Worm (Caenorhabditis elegans) whole organism, L2 larva: ENCODE data around the gene dhs-22.
"Not testable (repeated sequence)": the region's sequence is repeated elsewhere in the genome, so short reads cannot be mapped to it uniquely, and the experiment has no call there.

Experiments used
- C34F6.9 ChIP-seq: fragments of 150-350 bp; optimal IDR thresholded peaks from 2 replicates; lab custom pipeline; 2014; ENCODE audit warnings: missing biosample characterization, missing genetic modification characterization
- Y55F3AM.14 ChIP-seq: fragments of 200-800 bp; sonication (Bioruptor generic); optimal IDR thresholded peaks from 2 replicates; lab custom pipeline; 2018; ENCODE audit warnings: mild to moderate bottlenecking, missing genetic modification characterization, missing compliant biosample characterization
- ZK546.5 ChIP-seq: sonication (generic microtip); optimal IDR thresholded peaks from 2 replicates; lab custom pipeline; 2017; ENCODE audit warnings: missing biosample characterization, missing genetic modification characterization
- ama-1 ChIP-seq: fragments of 150-350 bp; optimal IDR thresholded peaks from 2 replicates; lab custom pipeline; 2018; ENCODE audit warnings: inconsistent platforms
- blmp-1 ChIP-seq: sonication (generic microtip); optimal IDR thresholded peaks from 2 replicates; lab custom pipeline; 2017; ENCODE audit warnings: missing genetic modification characterization, mild to moderate bottlenecking, missing compliant biosample characterization, antibody characterized with exemption, moderate library complexity; ENCODE audit not compliant: insufficient read depth
- crh-2 ChIP-seq: sonication (generic microtip); optimal IDR thresholded peaks from 2 replicates; lab custom pipeline; 2017; ENCODE audit warnings: missing biosample characterization, missing genetic modification characterization
- dmd-4 ChIP-seq: sonication (generic microtip); optimal IDR thresholded peaks from 2 replicates; lab custom pipeline; 2017; ENCODE audit warnings: missing biosample characterization, missing genetic modification characterization
- egl-27 ChIP-seq: sonication (generic microtip); optimal IDR thresholded peaks from 3 replicates; lab custom pipeline; 2017; ENCODE audit warnings: missing biosample characterization, missing genetic modification reagents, missing genetic modification characterization
- elt-1 ChIP-seq: fragments of 150-350 bp; optimal IDR thresholded peaks from 2 replicates; lab custom pipeline; 2014; ENCODE audit warnings: missing biosample characterization, missing genetic modification characterization
- elt-3 ChIP-seq: sonication (generic microtip); optimal IDR thresholded peaks from 2 replicates; lab custom pipeline; 2017; ENCODE audit warnings: missing biosample characterization, missing genetic modification characterization
- fos-1 ChIP-seq: fragments of 150-350 bp; optimal IDR thresholded peaks from 2 replicates; lab custom pipeline; 2014; ENCODE audit warnings: missing biosample characterization, missing genetic modification characterization
- gmeb-1 ChIP-seq: fragments of 150-350 bp; optimal IDR thresholded peaks from 2 replicates; lab custom pipeline; 2014; ENCODE audit warnings: missing biosample characterization, missing genetic modification characterization
- lin-11 ChIP-seq: fragments of 150-350 bp; sonication (generic microtip); optimal IDR thresholded peaks from 2 replicates; lab custom pipeline; 2014; ENCODE audit warnings: missing biosample characterization, missing genetic modification characterization, inconsistent platforms, mixed read lengths
- lin-13 ChIP-seq: fragments of 150-350 bp; optimal IDR thresholded peaks from 2 replicates; lab custom pipeline; 2014; ENCODE audit warnings: missing biosample characterization, missing genetic modification reagents, missing genetic modification characterization
- mab-5 ChIP-seq: fragments of 150-350 bp; optimal IDR thresholded peaks from 2 replicates; lab custom pipeline; 2014; ENCODE audit warnings: missing biosample characterization, missing genetic modification characterization
- mbf-1 ChIP-seq: sonication (generic microtip); optimal IDR thresholded peaks from 2 replicates; lab custom pipeline; 2017; ENCODE audit warnings: missing biosample characterization, missing genetic modification characterization
- nhr-10 ChIP-seq: sonication (generic microtip); optimal IDR thresholded peaks from 2 replicates; lab custom pipeline; 2017; ENCODE audit warnings: missing biosample characterization, missing genetic modification characterization
- nhr-11 ChIP-seq: fragments of 150-350 bp; optimal IDR thresholded peaks from 2 replicates; lab custom pipeline; 2014; ENCODE audit warnings: missing biosample characterization, missing genetic modification characterization
- nhr-21 ChIP-seq: fragments of 150-350 bp; optimal IDR thresholded peaks from 2 replicates; lab custom pipeline; 2014; ENCODE audit warnings: missing biosample characterization, missing genetic modification characterization
- nhr-25 ChIP-seq: fragments of 150-350 bp; sonication (generic microtip); optimal IDR thresholded peaks from 3 replicates; lab custom pipeline; 2014; ENCODE audit warnings: missing biosample characterization, missing genetic modification characterization
- nhr-6 ChIP-seq: fragments of 150-350 bp; optimal IDR thresholded peaks from 2 replicates; lab custom pipeline; 2014; ENCODE audit warnings: missing biosample characterization, missing genetic modification characterization
- nhr-77 ChIP-seq: fragments of 150-350 bp; optimal IDR thresholded peaks from 2 replicates; lab custom pipeline; 2014; ENCODE audit warnings: missing biosample characterization, missing genetic modification characterization
- peb-1 ChIP-seq: fragments of 150-350 bp; optimal IDR thresholded peaks from 2 replicates; lab custom pipeline; 2014; ENCODE audit warnings: missing biosample characterization, missing genetic modification characterization
- skn-1 ChIP-seq: sonication (generic microtip); optimal IDR thresholded peaks from 2 replicates; lab custom pipeline; 2017; ENCODE audit warnings: missing biosample characterization, missing genetic modification characterization
- sma-3 ChIP-seq: sonication (generic microtip); optimal IDR thresholded peaks from 2 replicates; lab custom pipeline; 2016; ENCODE audit warnings: missing genetic modification reagents, missing genetic modification characterization, missing compliant biosample characterization
- sma-9 ChIP-seq, 2 experiments: fragments of 150-350 bp in 1 of 2; sonication (generic microtip) in 1 of 2; optimal IDR thresholded peaks; 2 replicates each; lab custom pipeline; 2014 to 2016; ENCODE audit warnings: missing genetic modification characterization in 2 of 2, mild to moderate bottlenecking in 1 of 2, missing biosample characterization in 1 of 2, missing compliant biosample characterization in 1 of 2, missing genetic modification reagents in 1 of 2, moderate library complexity in 1 of 2
- snpc-4 ChIP-seq: fragments of 150-350 bp; optimal IDR thresholded peaks from 2 replicates; lab custom pipeline; 2014; ENCODE audit warnings: missing biosample characterization, missing genetic modification characterization
- unc-55 ChIP-seq: fragments of 150-350 bp; sonication (generic microtip); optimal IDR thresholded peaks from 3 replicates; lab custom pipeline; 2014; ENCODE audit warnings: missing biosample characterization, missing genetic modification reagents, missing genetic modification characterization
- unc-62 ChIP-seq: fragments of 150-350 bp; optimal IDR thresholded peaks from 2 replicates; lab custom pipeline; 2014; ENCODE audit warnings: missing biosample characterization, missing genetic modification reagents, missing genetic modification characterization
- zag-1 ChIP-seq: fragments of 150-350 bp; optimal IDR thresholded peaks from 2 replicates; lab custom pipeline; 2014; ENCODE audit warnings: missing biosample characterization, missing genetic modification characterization
- ztf-1 ChIP-seq: fragments of 200-800 bp; sonication (Bioruptor generic); conservative IDR thresholded peaks from 2 replicates; pipeline ENCODE4 v1.3.6; 2022; ENCODE audit warnings: missing genetic modification characterization, missing compliant biosample characterization
- ztf-11 ChIP-seq: sonication (generic microtip); optimal IDR thresholded peaks from 2 replicates; lab custom pipeline; 2017; ENCODE audit warnings: missing biosample characterization, missing genetic modification characterization
- ztf-4 ChIP-seq: fragments of 150-350 bp; optimal IDR thresholded peaks from 2 replicates; lab custom pipeline; 2014; ENCODE audit warnings: missing biosample characterization, missing genetic modification characterization

Gene dhs-22

DNA sequence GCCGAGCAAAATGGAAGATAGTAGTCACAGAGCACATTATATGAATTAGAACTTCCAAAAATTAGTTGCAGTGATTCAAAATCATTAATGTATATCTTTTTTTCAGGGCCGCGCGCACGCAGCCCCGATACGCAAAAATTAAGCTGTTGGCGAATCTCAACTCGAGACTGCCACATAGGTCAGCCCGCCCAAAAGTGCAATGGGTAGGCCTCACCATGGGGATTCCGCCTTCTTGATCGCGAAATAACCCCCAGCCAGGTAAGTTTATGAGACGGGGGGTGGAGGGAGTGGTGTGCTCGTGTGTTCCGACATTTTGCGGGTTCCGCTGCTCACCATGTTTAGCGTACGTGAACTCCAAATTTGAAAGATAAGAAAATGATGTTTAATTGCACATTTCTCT is 41.8 kb upstream of the dhs-22 start, which contains the start of gene F08H9.3:
Gene F08H9.3, minus strand, starts transcription at position 252 of the 400 bp plus-strand sequence.
- peak; percentile 85 for TF ChIP-seq snpc-4 (tag; lab: Kevin White, UChicago)
- TF ChIP-seq gmeb-1 (tag; lab: Kevin White, UChicago), result peak; percentile 9
- TF ChIP-seq sma-9 (GFP tag; optimal IDR thresholded peaks at IDR 0.05; lab: Kevin White, UChicago), result peak; percentile 39
- TF ChIP-seq sma-9 (tag; optimal IDR thresholded peaks at IDR 0.05; lab: Kevin White, UChicago), result not testable (repeated sequence)

DNA sequence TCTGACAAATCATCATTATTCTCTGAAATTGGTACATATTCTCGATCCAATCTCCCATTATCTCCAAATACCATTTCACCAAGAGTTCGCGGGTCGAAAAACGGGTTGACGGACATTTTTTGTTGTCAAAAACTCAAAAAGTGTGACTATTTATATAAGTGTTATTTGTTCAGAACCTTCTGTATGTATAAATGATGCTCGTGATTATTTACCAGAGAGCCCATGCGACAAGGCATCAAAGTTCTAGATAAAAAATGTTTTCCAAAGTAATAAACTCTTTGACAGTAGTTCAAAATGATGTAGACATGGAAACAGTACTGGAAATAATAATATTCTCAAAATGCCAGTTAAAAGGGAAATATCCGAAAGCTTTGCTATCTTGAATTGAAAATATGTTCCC is 41.4 kb upstream of the dhs-22 start:
- no peak for TF ChIP-seq elt-3 (tag; lab: Kevin White, UChicago)
- TF ChIP-seq ztf-11, result no peak
- no peak for TF ChIP-seq dmd-4
- TF ChIP-seq fos-1 (tag; lab: Kevin White, UChicago), result no peak
- no peak for TF ChIP-seq C34F6.9 (tag; lab: Kevin White, UChicago)
- no peak for TF ChIP-seq mbf-1 (tag; lab: Kevin White, UChicago)
- TF ChIP-seq zag-1 (tag; lab: Kevin White, UChicago), result no peak
- no peak for TF ChIP-seq blmp-1

DNA sequence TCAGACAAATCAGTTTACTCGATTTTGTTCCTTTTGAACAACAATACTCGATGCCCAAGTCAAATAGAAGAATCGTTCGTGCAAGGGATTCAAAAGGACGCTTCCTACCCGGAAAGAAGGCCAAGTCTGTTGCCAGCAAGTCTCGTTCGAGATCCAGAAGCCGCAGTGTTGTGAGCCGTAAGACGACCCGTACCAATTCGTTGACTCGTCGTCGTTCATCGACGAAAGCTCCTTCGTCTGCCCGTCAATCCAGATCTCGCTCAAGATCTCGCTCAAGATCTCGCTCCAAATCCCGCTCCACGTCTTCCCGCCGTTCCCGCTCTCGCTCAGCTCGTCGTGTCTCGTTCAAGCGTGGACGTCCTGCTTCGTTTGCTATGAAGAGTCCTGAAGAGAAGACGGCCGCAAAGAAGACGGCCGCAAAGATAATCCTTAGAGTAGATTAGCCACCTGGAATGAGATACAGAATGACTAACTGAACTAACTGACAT is 39.4 kb upstream of the dhs-22 start, which contains the start of gene F08H9.2:
Gene F08H9.2, plus strand, starts transcription at position 51 of the 488 bp plus-strand sequence.
- no peak for TF ChIP-seq snpc-4 (tag; lab: Kevin White, UChicago)

DNA sequence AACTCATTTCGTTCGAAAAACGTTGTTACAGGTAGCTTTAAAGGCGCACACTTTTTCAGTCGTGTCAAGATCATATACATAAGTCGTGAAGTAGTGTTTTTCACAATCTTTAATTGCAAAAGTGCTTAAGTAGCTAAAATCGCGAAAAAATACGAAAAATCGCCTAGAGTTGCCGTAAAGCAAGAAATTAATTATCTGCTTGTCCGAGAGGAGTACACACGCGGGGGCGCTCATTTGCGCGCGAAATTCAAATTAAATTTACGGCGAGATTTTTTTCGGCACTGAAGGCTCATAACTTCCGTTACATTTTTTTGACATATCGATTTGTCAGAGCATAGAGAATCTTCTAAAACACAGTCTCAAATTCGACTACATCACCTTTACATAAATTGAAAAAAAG is 38.9 kb upstream of the dhs-22 start:
- no peak for TF ChIP-seq dmd-4
- TF ChIP-seq nhr-10 (tag; lab: Kevin White, UChicago), result no peak
- TF ChIP-seq ama-1, result no peak
- no peak for TF ChIP-seq nhr-77 (tag; lab: Kevin White, UChicago)
- no peak for TF ChIP-seq mab-5 (tag; lab: Kevin White, UChicago)
- TF ChIP-seq ztf-11, result no peak
- TF ChIP-seq zag-1 (tag; lab: Kevin White, UChicago), result no peak
- TF ChIP-seq nhr-11 (tag; lab: Kevin White, UChicago), result no peak
- no peak for TF ChIP-seq lin-13 (GFP tag; lab: Kevin White, UChicago)
- no peak for TF ChIP-seq nhr-25 (tag; lab: Kevin White, UChicago)
- TF ChIP-seq sma-9 (GFP tag; optimal IDR thresholded peaks at IDR 0.05; lab: Kevin White, UChicago), result no peak
- TF ChIP-seq sma-9 (tag; optimal IDR thresholded peaks at IDR 0.05; lab: Kevin White, UChicago), result no peak
- TF ChIP-seq unc-55, result no peak

DNA sequence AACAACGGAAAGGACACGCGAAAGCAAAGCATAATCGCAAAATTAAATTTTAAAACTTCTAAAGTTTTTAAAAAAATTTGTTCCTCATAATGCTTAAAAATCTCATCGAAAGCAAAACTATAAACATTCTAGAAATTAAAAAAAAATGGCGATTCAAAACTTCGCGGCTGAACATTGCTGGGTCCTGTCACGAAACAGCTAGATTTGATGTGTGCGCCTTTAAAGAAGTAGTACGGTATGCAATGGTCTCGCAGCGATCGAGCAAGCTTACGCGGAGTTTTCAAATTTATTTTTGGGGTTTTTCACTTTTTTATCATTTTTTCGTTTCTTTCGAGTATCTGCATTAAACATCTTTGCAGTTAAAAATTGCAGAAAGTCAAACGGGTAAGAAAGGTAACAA is 35.8 kb upstream of the dhs-22 start, which contains the start of gene coh-3:
Gene coh-3, plus strand, starts transcription at position 353 of the 400 bp plus-strand sequence.
- TF ChIP-seq unc-62 (GFP tag; lab: Kevin White, UChicago) (no peak), elt-1 (no peak), ztf-11 (no peak), ZK546.5 (tag; lab: Kevin White, UChicago) (no peak), ztf-1 (GFP tag; lab: Robert Waterston, UW) (no peak), ztf-4 (no peak), peb-1 (tag; lab: Kevin White, UChicago) (no peak), lin-11 (no peak), egl-27 (tag; lab: Kevin White, UChicago) (no peak), mab-5 (tag; lab: Kevin White, UChicago) (no peak), skn-1 (tag; lab: Kevin White, UChicago) (no peak), sma-3 (GFP tag; lab: Kevin White, UChicago) (no peak), crh-2 (tag; lab: Kevin White, UChicago) (no peak)

DNA sequence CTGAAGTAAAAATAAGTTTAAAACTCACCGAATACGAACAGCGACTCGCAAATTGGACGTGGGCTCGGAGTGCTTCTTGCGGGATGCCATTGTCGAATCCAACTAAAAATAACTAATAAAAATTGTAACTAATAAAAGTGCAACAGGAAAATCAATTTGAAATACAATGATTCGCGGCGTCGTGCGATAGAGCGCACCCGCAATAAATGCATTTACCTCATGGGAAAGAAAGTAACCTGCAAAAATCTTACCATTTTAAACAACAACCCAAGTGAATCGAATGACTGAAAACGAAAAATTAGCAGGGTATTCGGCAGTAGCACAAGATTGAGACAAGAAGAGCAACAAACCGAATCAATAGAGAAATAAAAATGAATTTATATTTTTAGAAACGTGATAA is 35.4 kb upstream of the dhs-22 start, which contains the start of gene bmk-1:
Gene bmk-1, minus strand, starts transcription at position 359 of the 400 bp plus-strand sequence.
- TF ChIP-seq Y55F3AM.14 (GFP tag; lab: Kevin White, UChicago), result no peak
- no peak for TF ChIP-seq nhr-77 (tag; lab: Kevin White, UChicago)
- no peak for TF ChIP-seq nhr-6 (tag; lab: Kevin White, UChicago)
- TF ChIP-seq nhr-21 (tag; lab: Kevin White, UChicago), result no peak
- TF ChIP-seq lin-13 (GFP tag; lab: Kevin White, UChicago), result no peak
- peak; percentile 70 for TF ChIP-seq gmeb-1 (tag; lab: Kevin White, UChicago)
- no peak for TF ChIP-seq ZK546.5 (tag; lab: Kevin White, UChicago)
